Fruit fly (Drosophila melanogaster) whole organism, embryonic: ENCODE measurements around the gene CG3198.

Experiments
- Ada2b ChIP-seq: fragments of 200-800 bp; sonication (Bioruptor generic); IDR thresholded peaks from 2 replicates; pipeline ENCODE4 v1.3.6; 2022; ENCODE audit warnings: missing biosample characterization, missing genetic modification characterization
- Asciz ChIP-seq: fragments of 200-800 bp; sonication (Bioruptor generic); optimal IDR thresholded peaks from 2 replicates; lab custom pipeline; 2017; ENCODE audit warnings: missing biosample characterization, mild to moderate bottlenecking, missing genetic modification characterization, missing genetic modification reagents
- Bdp1 ChIP-seq: fragments of 200-800 bp; sonication (Bioruptor generic); optimal IDR thresholded peaks from 3 replicates; lab custom pipeline; 2016; ENCODE audit warnings: missing biosample characterization, missing genetic modification characterization
- CG11085 ChIP-seq: fragments of 200-800 bp; sonication (Bioruptor generic); IDR thresholded peaks from 2 replicates; pipeline ENCODE4 v1.3.6; 2022; ENCODE audit warnings: missing biosample characterization, missing genetic modification characterization
- CG11398 ChIP-seq: fragments of 200-800 bp; sonication (Bioruptor generic); optimal IDR thresholded peaks from 2 replicates; lab custom pipeline; 2016; ENCODE audit warnings: missing biosample characterization, missing genetic modification characterization
- CG11695 ChIP-seq: fragments of 200-800 bp; sonication (Bioruptor generic); IDR thresholded peaks from 3 replicates; pipeline ENCODE4 v1.3.6; 2022; ENCODE audit warnings: missing biosample characterization, missing genetic modification characterization
- CG12071 ChIP-seq: fragments of 200-800 bp; sonication (Bioruptor generic); optimal IDR thresholded peaks from 3 replicates; lab custom pipeline; 2018; ENCODE audit warnings: missing biosample characterization, mild to moderate bottlenecking, missing genetic modification characterization
- CG12744 ChIP-seq: fragments of 200-800 bp; sonication (Bioruptor generic); optimal IDR thresholded peaks from 2 replicates; lab custom pipeline; 2016; ENCODE audit warnings: missing biosample characterization, missing genetic modification characterization
- CG13424 ChIP-seq: fragments of 200-800 bp; sonication (Bioruptor generic); optimal IDR thresholded peaks from 2 replicates; lab custom pipeline; 2019; ENCODE audit warnings: missing biosample characterization, mild to moderate bottlenecking, missing genetic modification characterization, moderate library complexity
- CG14710 ChIP-seq: fragments of 200-800 bp; sonication (Bioruptor generic); optimal IDR thresholded peaks from 3 replicates; lab custom pipeline; 2019; ENCODE audit warnings: missing biosample characterization, mild to moderate bottlenecking, missing genetic modification characterization, moderate library complexity
- CG14860 ChIP-seq: fragments of 200-800 bp; sonication (Bioruptor generic); IDR thresholded peaks from 3 replicates; pipeline ENCODE4 v1.3.6; 2022; ENCODE audit warnings: missing biosample characterization, missing genetic modification characterization; ENCODE audit not compliant: partially characterized antibody
- CG15073 ChIP-seq: fragments of 200-800 bp; sonication (Bioruptor generic); optimal IDR thresholded peaks from 2 replicates; lab custom pipeline; 2016; ENCODE audit warnings: missing biosample characterization, missing genetic modification characterization
- CG15514 ChIP-seq: fragments of 200-800 bp; sonication (Bioruptor generic); optimal IDR thresholded peaks from 3 replicates; lab custom pipeline; 2017; ENCODE audit warnings: missing biosample characterization, missing genetic modification characterization, mild to moderate bottlenecking, moderate library complexity, missing genetic modification reagents
- CG1602 ChIP-seq: fragments of 200-800 bp; sonication (Bioruptor generic); optimal IDR thresholded peaks from 3 replicates; lab custom pipeline; 2016; ENCODE audit warnings: missing biosample characterization, missing genetic modification characterization
- CG17385 ChIP-seq: fragments of 200-800 bp; sonication (Bioruptor generic); optimal IDR thresholded peaks from 3 replicates; lab custom pipeline; 2018; ENCODE audit warnings: missing biosample characterization, mild to moderate bottlenecking, missing genetic modification characterization
- CG1832 ChIP-seq: fragments of 200-800 bp; sonication (Bioruptor generic); optimal IDR thresholded peaks from 2 replicates; lab custom pipeline; 2017; ENCODE audit warnings: missing biosample characterization, mild to moderate bottlenecking, missing genetic modification characterization, inconsistent platforms
- CG18619 ChIP-seq: fragments of 200-800 bp; sonication (Bioruptor generic); optimal IDR thresholded peaks from 3 replicates; lab custom pipeline; 2017; ENCODE audit warnings: missing biosample characterization, mild to moderate bottlenecking, missing genetic modification characterization
- CG2202 ChIP-seq: fragments of 200-800 bp; sonication (Bioruptor generic); optimal IDR thresholded peaks from 2 replicates; lab custom pipeline; 2018; ENCODE audit warnings: missing biosample characterization, mild to moderate bottlenecking, missing genetic modification characterization
- CG33557 ChIP-seq: fragments of 200-800 bp; sonication (Bioruptor generic); optimal IDR thresholded peaks from 2 replicates; lab custom pipeline; 2019; ENCODE audit warnings: missing biosample characterization, mild to moderate bottlenecking, missing genetic modification characterization, moderate library complexity
- CG3726 ChIP-seq: fragments of 200-800 bp; sonication (Bioruptor generic); IDR thresholded peaks from 3 replicates; pipeline ENCODE4, ENCODE4 v1.3.6; 2022; ENCODE audit warnings: missing biosample characterization, missing genetic modification characterization
- CG3995 ChIP-seq: fragments of 200-800 bp; sonication (Bioruptor generic); optimal IDR thresholded peaks from 3 replicates; lab custom pipeline; 2016; ENCODE audit warnings: missing biosample characterization, missing genetic modification characterization
- CG6175 ChIP-seq: fragments of 200-800 bp; sonication (Bioruptor generic); IDR thresholded peaks from 3 replicates; pipeline ENCODE4 v1.3.6; 2022; ENCODE audit warnings: missing biosample characterization, missing genetic modification characterization
- CG6272 ChIP-seq: fragments of 200-800 bp; sonication (Bioruptor generic); IDR thresholded peaks from 2 replicates; pipeline ENCODE4 v1.3.6; 2022; ENCODE audit warnings: missing biosample characterization, missing genetic modification characterization
- CG9437 ChIP-seq: fragments of 200-800 bp; sonication (Bioruptor generic); optimal IDR thresholded peaks from 2 replicates; lab custom pipeline; 2018; ENCODE audit warnings: missing biosample characterization, mild to moderate bottlenecking, missing genetic modification characterization
- CG9797 ChIP-seq: fragments of 200-800 bp; sonication (Bioruptor generic); optimal IDR thresholded peaks from 3 replicates; lab custom pipeline; 2018; ENCODE audit warnings: missing biosample characterization, mild to moderate bottlenecking, missing genetic modification characterization
- Camta ChIP-seq: fragments of 200-800 bp; sonication (Bioruptor generic); optimal IDR thresholded peaks from 2 replicates; lab custom pipeline; 2016; ENCODE audit warnings: missing biosample characterization, missing genetic modification characterization
- Dp ChIP-seq: fragments of 200-800 bp; sonication (Bioruptor generic); optimal IDR thresholded peaks from 2 replicates; lab custom pipeline; 2018; ENCODE audit warnings: missing biosample characterization, mild to moderate bottlenecking, missing genetic modification characterization, moderate library complexity
- Fer1 ChIP-seq: fragments of 200-800 bp; sonication (Bioruptor generic); optimal IDR thresholded peaks from 2 replicates; lab custom pipeline; 2017; ENCODE audit warnings: missing biosample characterization, mild to moderate bottlenecking, missing genetic modification characterization
- MBD-R2 ChIP-seq: fragments of 200-800 bp; sonication (Bioruptor generic); IDR thresholded peaks from 2 replicates; pipeline ENCODE4 v1.3.6; 2022; ENCODE audit warnings: missing biosample characterization, missing genetic modification characterization
- Myb ChIP-seq: fragments of 200-800 bp; sonication (Bioruptor generic); optimal IDR thresholded peaks from 2 replicates; lab custom pipeline; 2016; ENCODE audit warnings: missing biosample characterization, missing genetic modification characterization
- NC2β ChIP-seq: fragments of 200-800 bp; sonication (Bioruptor generic); optimal IDR thresholded peaks from 2 replicates; lab custom pipeline; 2016; ENCODE audit warnings: missing biosample characterization, missing genetic modification characterization
- ara ChIP-seq: fragments of 200-800 bp; sonication (Bioruptor generic); IDR thresholded peaks from 2 replicates; pipeline ENCODE4 v1.3.6; 2022; ENCODE audit warnings: missing biosample characterization, missing genetic modification characterization
- az2 ChIP-seq: fragments of 200-800 bp; sonication (Bioruptor generic); optimal IDR thresholded peaks from 3 replicates; lab custom pipeline; 2016; ENCODE audit warnings: missing biosample characterization, missing genetic modification characterization
- cas ChIP-seq: fragments of 200-800 bp; sonication (Bioruptor generic); IDR thresholded peaks from 2 replicates; pipeline ENCODE4 v1.3.6; 2022; ENCODE audit warnings: missing biosample characterization, missing genetic modification characterization
- chn ChIP-seq: fragments of 200-800 bp; sonication (Bioruptor generic); optimal IDR thresholded peaks from 2 replicates; lab custom pipeline; 2016; ENCODE audit warnings: missing biosample characterization, missing genetic modification characterization
- crp ChIP-seq, 2 experiments: fragments of 200-800 bp; sonication (Bioruptor generic); optimal IDR thresholded peaks; 2 replicates in 1 of 2; 3 replicates in 1 of 2; lab custom pipeline; 2017; ENCODE audit warnings: missing biosample characterization in 2 of 2, missing genetic modification characterization in 2 of 2, mild to moderate bottlenecking in 1 of 2, moderate library complexity in 1 of 2
- dan ChIP-seq: fragments of 200-800 bp; sonication (Bioruptor generic); IDR thresholded peaks from 2 replicates; pipeline ENCODE4 v1.3.6; 2022; ENCODE audit warnings: missing biosample characterization, missing genetic modification characterization
- dimm ChIP-seq: fragments of 200-800 bp; sonication (Bioruptor generic); IDR thresholded peaks from 2 replicates; pipeline ENCODE4 v1.3.6; 2022; ENCODE audit warnings: missing biosample characterization, missing genetic modification characterization
- fu2 ChIP-seq: fragments of 200-800 bp; sonication (Bioruptor generic); optimal IDR thresholded peaks from 2 replicates; lab custom pipeline; 2016; ENCODE audit warnings: missing biosample characterization, missing genetic modification characterization
- grau ChIP-seq: fragments of 200-800 bp; optimal IDR thresholded peaks from 3 replicates; lab custom pipeline; 2019; ENCODE audit warnings: missing biosample characterization, mild to moderate bottlenecking, missing genetic modification characterization, moderate library complexity
- hbn ChIP-seq: fragments of 200-800 bp; sonication (Bioruptor generic); IDR thresholded peaks from 2 replicates; pipeline ENCODE4 v1.3.6; 2022; ENCODE audit warnings: missing biosample characterization, missing genetic modification characterization; ENCODE audit not compliant: partially characterized antibody
- knrl ChIP-seq: fragments of 200-800 bp; sonication (Bioruptor generic); IDR thresholded peaks from 3 replicates; pipeline ENCODE4 v1.3.6; 2022; ENCODE audit warnings: missing biosample characterization, missing genetic modification characterization; ENCODE audit not compliant: partially characterized antibody
- nom ChIP-seq: fragments of 200-800 bp; sonication (Bioruptor generic); optimal IDR thresholded peaks from 2 replicates; lab custom pipeline; 2017; ENCODE audit warnings: missing biosample characterization, missing genetic modification characterization, mild to moderate bottlenecking, moderate library complexity, missing genetic modification reagents
- repo ChIP-seq: fragments of 200-800 bp; sonication (Bioruptor generic); optimal IDR thresholded peaks from 2 replicates; lab custom pipeline; 2016; ENCODE audit warnings: missing biosample characterization, missing genetic modification characterization
- sr ChIP-seq: fragments of 200-800 bp; sonication (Bioruptor generic); IDR thresholded peaks from 3 replicates; pipeline ENCODE4 v1.3.6; 2022; ENCODE audit warnings: missing biosample characterization, missing genetic modification characterization
- tap ChIP-seq: fragments of 200-800 bp; optimal IDR thresholded peaks from 3 replicates; lab custom pipeline; 2019; ENCODE audit warnings: missing biosample characterization, mild to moderate bottlenecking, missing genetic modification characterization, moderate library complexity
- tll ChIP-seq, 2 experiments: fragments of 200-800 bp in 1 of 2; fragments of >200 bp in 1 of 2; sonication (Bioruptor generic) in 1 of 2; optimal IDR thresholded peaks; 2 replicates each; lab custom pipeline; 2017 to 2019; ENCODE audit warnings: missing biosample characterization in 2 of 2, missing genetic modification characterization in 2 of 2, mild to moderate bottlenecking in 1 of 2, moderate library complexity in 1 of 2
- unpg ChIP-seq: fragments of 200-800 bp; sonication (Bioruptor generic); optimal IDR thresholded peaks from 3 replicates; lab custom pipeline; 2018; ENCODE audit warnings: missing biosample characterization, mild to moderate bottlenecking, missing genetic modification characterization, moderate library complexity
- vnd ChIP-seq: fragments of 200-800 bp; sonication (Bioruptor generic); IDR thresholded peaks from 3 replicates; pipeline ENCODE4 v1.3.6; 2022; ENCODE audit warnings: missing biosample characterization, missing genetic modification characterization; ENCODE audit not compliant: partially characterized antibody

Gene CG3198

dm6 chrX:6673637-6674487 is at the start of gene CG3198, which contains the start of gene Mcm6 (continued):
- no peak for TF ChIP-seq Fer1 (GFP tag; lab: Kevin White, UChicago)
- no peak for TF ChIP-seq CG12744
- TF ChIP-seq vnd, result peak; percentile 59; the same call in 1 of the 3 replicates
- TF ChIP-seq crp (GFP tag; optimal IDR thresholded peaks at IDR 0.05; lab: Kevin White, UChicago), result peak in 1 of 2 experiments; percentile 28
- TF ChIP-seq cas (GFP tag; lab: Robert Waterston, UW), result no peak
- no peak for TF ChIP-seq dimm (GFP tag; lab: Robert Waterston, UW)
- TF ChIP-seq CG11398 (GFP tag; lab: Kevin White, UChicago), result no peak
- TF ChIP-seq CG14860 (GFP tag; lab: Robert Waterston, UW), result 0 out of 3 replicates have a peak, but pooled peaks have one; percentile 39
- TF ChIP-seq ara (GFP tag; lab: Robert Waterston, UW), result no peak
- TF ChIP-seq chn (GFP tag; lab: Kevin White, UChicago), result no peak
- peak; percentile 63 for TF ChIP-seq hbn (GFP tag; lab: Robert Waterston, UW)
- TF ChIP-seq Asciz, result no peak
- no peak for TF ChIP-seq repo
- TF ChIP-seq CG9797 (GFP tag; lab: Kevin White, UChicago), result peak; percentile 61
- no peak for TF ChIP-seq CG18619 (GFP tag; lab: Kevin White, UChicago)
- TF ChIP-seq CG14710 (tag; lab: Kevin White, UChicago), result peak; percentile 67
- TF ChIP-seq CG6272 (GFP tag; lab: Robert Waterston, UW), result no peak
- TF ChIP-seq tll (GFP tag; optimal IDR thresholded peaks at IDR 0.05; lab: Kevin White, UChicago), result no peak
- TF ChIP-seq Bdp1 (GFP tag; lab: Kevin White, UChicago), result no peak
- TF ChIP-seq CG13424 (tag; lab: Kevin White, UChicago), result peak; percentile 7
- TF ChIP-seq tap, result no peak
- TF ChIP-seq nom, result no peak
- TF ChIP-seq grau, result no peak
- TF ChIP-seq CG1832 (GFP tag; lab: Kevin White, UChicago), result no peak
- no peak for TF ChIP-seq fu2 (GFP tag; lab: Kevin White, UChicago)
- peak; percentile 65; the same call in 2 of the 3 replicates for TF ChIP-seq knrl (GFP tag; lab: Robert Waterston, UW)
- no peak for TF ChIP-seq CG15073 (GFP tag; lab: Kevin White, UChicago)
- TF ChIP-seq CG17385, result peak; percentile 5
- peak; percentile 6 for TF ChIP-seq CG3995 (GFP tag; lab: Kevin White, UChicago)
- TF ChIP-seq CG6175 (GFP tag; lab: Robert Waterston, UW), result no peak
- peak; percentile 62; the same call in 2 of the 3 replicates for TF ChIP-seq sr (GFP tag; lab: Robert Waterston, UW)
- no peak for TF ChIP-seq CG33557 (GFP tag; lab: Kevin White, UChicago)
- peak; percentile 22 for TF ChIP-seq CG9437 (GFP tag; lab: Kevin White, UChicago)
- TF ChIP-seq az2 (GFP tag; lab: Kevin White, UChicago), result no peak
- TF ChIP-seq Dp (GFP tag; lab: Kevin White, UChicago), result peak; percentile 81
- no peak for TF ChIP-seq CG11085 (GFP tag; lab: Robert Waterston, UW)
- no peak for TF ChIP-seq NC2β (GFP tag; lab: Kevin White, UChicago)
- no peak for TF ChIP-seq CG2202 (tag; lab: Kevin White, UChicago)
- TF ChIP-seq MBD-R2 (GFP tag; lab: Robert Waterston, UW), result peak; percentile 43
- no peak for TF ChIP-seq Myb (GFP tag; lab: Kevin White, UChicago)
- TF ChIP-seq dan (GFP tag; lab: Robert Waterston, UW), result no peak
- TF ChIP-seq CG1602, result no peak
- no peak for TF ChIP-seq unpg (GFP tag; lab: Kevin White, UChicago)
- no peak for TF ChIP-seq CG3726 (GFP tag; lab: Robert Waterston, UW)
- no peak for TF ChIP-seq CG12071 (GFP tag; lab: Kevin White, UChicago)
- no peak for TF ChIP-seq Ada2b (GFP tag; lab: Robert Waterston, UW)
- TF ChIP-seq Camta (GFP tag; lab: Kevin White, UChicago), result no peak
- peak; percentile 50 for TF ChIP-seq CG15514 (GFP tag; lab: Kevin White, UChicago)
- no peak for TF ChIP-seq CG11695
